Fruit fly (Drosophila melanogaster) whole organism, embryonic: Measurements from ENCODE around the gene tsl.
A peak's percentile ranks its signal among the peaks of the same experiment; 100 is the strongest.

Experiments used
- Atf6 ChIP-seq: fragments of 200-800 bp; sonication (Bioruptor generic); IDR thresholded peaks from 2 replicates; pipeline ENCODE4 v1.3.6; 2022; ENCODE audit warnings: missing biosample characterization, missing genetic modification characterization
- CG10366 ChIP-seq: fragments of 200-800 bp; sonication (Bioruptor generic); IDR thresholded peaks from 2 replicates; pipeline ENCODE4 v1.3.6; 2022; ENCODE audit warnings: missing biosample characterization, missing genetic modification characterization
- CG10959 ChIP-seq: fragments of 200-800 bp; sonication (Bioruptor generic); IDR thresholded peaks from 2 replicates; pipeline ENCODE4 v1.3.6; 2022; ENCODE audit warnings: missing biosample characterization, missing genetic modification characterization
- CG11085 ChIP-seq: fragments of 200-800 bp; sonication (Bioruptor generic); IDR thresholded peaks from 2 replicates; pipeline ENCODE4 v1.3.6; 2022; ENCODE audit warnings: missing biosample characterization, missing genetic modification characterization
- CG11504 ChIP-seq: fragments of 200-800 bp; sonication (Bioruptor generic); optimal IDR thresholded peaks from 3 replicates; lab custom pipeline; 2019; ENCODE audit warnings: missing biosample characterization, mild to moderate bottlenecking, missing genetic modification characterization, moderate library complexity
- CG12104 ChIP-seq: fragments of 200-800 bp; sonication (Bioruptor generic); optimal IDR thresholded peaks from 3 replicates; lab custom pipeline; 2016; ENCODE audit warnings: missing biosample characterization, missing genetic modification characterization
- CG13296 ChIP-seq: fragments of 200-800 bp; sonication (Bioruptor generic); optimal IDR thresholded peaks from 3 replicates; lab custom pipeline; 2018; ENCODE audit warnings: missing biosample characterization, mild to moderate bottlenecking, missing genetic modification characterization
- CG13624 ChIP-seq: fragments of 200-800 bp; sonication (Bioruptor generic); optimal IDR thresholded peaks from 2 replicates; lab custom pipeline; 2016; ENCODE audit warnings: missing biosample characterization, missing genetic modification characterization
- CG13775 ChIP-seq: fragments of 200-800 bp; sonication (Bioruptor generic); optimal IDR thresholded peaks from 3 replicates; lab custom pipeline; 2017; ENCODE audit warnings: missing biosample characterization, mild to moderate bottlenecking, missing genetic modification characterization
- CG17328 ChIP-seq: fragments of 200-800 bp; sonication (Bioruptor generic); IDR thresholded peaks from 2 replicates; pipeline ENCODE4 v1.3.6; 2022; ENCODE audit warnings: missing biosample characterization, missing genetic modification characterization
- CG17361 ChIP-seq: fragments of 200-800 bp; sonication (Bioruptor generic); IDR thresholded peaks from 3 replicates; pipeline ENCODE4 v1.3.6; 2022; ENCODE audit warnings: missing biosample characterization, missing genetic modification characterization
- CG18011 ChIP-seq: fragments of 200-800 bp; sonication (Bioruptor generic); optimal IDR thresholded peaks from 2 replicates; lab custom pipeline; 2017; ENCODE audit warnings: missing biosample characterization, missing genetic modification characterization, mild to moderate bottlenecking, moderate library complexity, missing genotype
- CG2116 ChIP-seq: fragments of 200-800 bp; sonication (Bioruptor generic); optimal IDR thresholded peaks from 3 replicates; lab custom pipeline; 2018; ENCODE audit warnings: missing biosample characterization, mild to moderate bottlenecking, missing genetic modification characterization
- CG30431 ChIP-seq: fragments of 200-800 bp; sonication (Bioruptor generic); optimal IDR thresholded peaks from 2 replicates; lab custom pipeline; 2017; ENCODE audit warnings: missing biosample characterization, missing genetic modification characterization
- CG31441 ChIP-seq: fragments of 200-800 bp; sonication (Bioruptor generic); IDR thresholded peaks from 2 replicates; pipeline ENCODE4 v1.3.6; 2022; ENCODE audit warnings: missing biosample characterization, missing genetic modification characterization
- CG4424 ChIP-seq: fragments of 200-800 bp; sonication (Bioruptor generic); optimal IDR thresholded peaks from 3 replicates; lab custom pipeline; 2016; ENCODE audit warnings: missing biosample characterization, missing genetic modification characterization
- CG4820 ChIP-seq: fragments of 200-800 bp; sonication (Bioruptor generic); optimal IDR thresholded peaks from 3 replicates; lab custom pipeline; 2016; ENCODE audit warnings: missing biosample characterization, missing genetic modification characterization
- CG8089 ChIP-seq: fragments of 200-800 bp; sonication (Bioruptor generic); optimal IDR thresholded peaks from 3 replicates; lab custom pipeline; 2016; ENCODE audit warnings: missing biosample characterization, missing genetic modification characterization
- CG8388 ChIP-seq: fragments of 200-800 bp; sonication (Bioruptor generic); optimal IDR thresholded peaks from 2 replicates; lab custom pipeline; 2019; ENCODE audit warnings: missing biosample characterization, mild to moderate bottlenecking, missing genetic modification characterization, moderate library complexity
- CG8765 ChIP-seq: fragments of 200-800 bp; sonication (Bioruptor generic); IDR thresholded peaks from 2 replicates; pipeline ENCODE4 v1.3.6; 2022; ENCODE audit warnings: missing biosample characterization, missing genetic modification characterization
- Dbx ChIP-seq: fragments of 200-800 bp; sonication (Bioruptor generic); IDR thresholded peaks from 3 replicates; pipeline ENCODE4 v1.3.6; 2022; ENCODE audit warnings: missing biosample characterization, missing genetic modification characterization
- Dip3 ChIP-seq: fragments of 200-800 bp; sonication (Bioruptor generic); optimal IDR thresholded peaks from 3 replicates; lab custom pipeline; 2016; ENCODE audit warnings: missing biosample characterization, missing genetic modification characterization
- Drgx ChIP-seq: fragments of 200-800 bp; sonication (Bioruptor generic); IDR thresholded peaks from 2 replicates; pipeline ENCODE4 v1.3.6; 2022; ENCODE audit warnings: missing biosample characterization, missing genetic modification characterization
- E2f1 ChIP-seq: fragments of 200-800 bp; sonication (Bioruptor generic); IDR thresholded peaks from 2 replicates; pipeline ENCODE4 v1.3.6; 2022; ENCODE audit warnings: missing biosample characterization, missing genetic modification characterization
- Fer3 ChIP-seq: fragments of 200-800 bp; sonication (Bioruptor generic); optimal IDR thresholded peaks from 2 replicates; lab custom pipeline; 2018; ENCODE audit warnings: missing biosample characterization, mild to moderate bottlenecking, missing genetic modification characterization, moderate library complexity
- HLH4C ChIP-seq: fragments of 200-800 bp; sonication (Bioruptor generic); IDR thresholded peaks from 3 replicates; pipeline ENCODE4 v1.3.6; 2022; ENCODE audit warnings: missing biosample characterization, missing genetic modification characterization; ENCODE audit not compliant: partially characterized antibody
- Mrtf ChIP-seq: fragments of 200-800 bp; sonication (Bioruptor generic); IDR thresholded peaks from 3 replicates; pipeline ENCODE4 v1.3.6; 2022; ENCODE audit warnings: missing biosample characterization, missing genetic modification characterization
- Ptx1 ChIP-seq: fragments of 200-800 bp; sonication (Bioruptor generic); IDR thresholded peaks from 2 replicates; pipeline ENCODE4 v1.3.6; 2022; ENCODE audit warnings: missing biosample characterization, missing genetic modification characterization
- caup ChIP-seq: fragments of 200-800 bp; sonication (Bioruptor generic); optimal IDR thresholded peaks from 3 replicates; lab custom pipeline; 2017; ENCODE audit warnings: missing biosample characterization, mild to moderate bottlenecking, missing genetic modification characterization, moderate library complexity; ENCODE audit not compliant: severe bottlenecking
- chif ChIP-seq, 2 experiments: fragments of 200-800 bp; sonication (Bioruptor generic); optimal IDR thresholded peaks; 3 replicates each; lab custom pipeline; 2016; ENCODE audit warnings: missing biosample characterization in 2 of 2, missing genetic modification characterization in 2 of 2
- cwo ChIP-seq: fragments of 200-800 bp; sonication (Bioruptor generic); optimal IDR thresholded peaks from 3 replicates; lab custom pipeline; 2017; ENCODE audit warnings: missing biosample characterization, missing genetic modification characterization, mild to moderate bottlenecking, moderate library complexity, missing genetic modification reagents
- disco-r ChIP-seq: fragments of 200-800 bp; sonication (Bioruptor generic); optimal IDR thresholded peaks from 2 replicates; lab custom pipeline; 2016; ENCODE audit warnings: missing biosample characterization, missing genetic modification characterization
- dm ChIP-seq: fragments of 200-800 bp; sonication (Bioruptor generic); optimal IDR thresholded peaks from 3 replicates; lab custom pipeline; 2016; ENCODE audit warnings: missing biosample characterization, missing genetic modification characterization
- gce ChIP-seq: fragments of 200-800 bp; sonication (Bioruptor generic); IDR thresholded peaks from 3 replicates; pipeline ENCODE4 v1.3.6; 2022; ENCODE audit warnings: missing biosample characterization, missing genetic modification characterization
- hb ChIP-seq: fragments of 200-800 bp; sonication (Bioruptor generic); IDR thresholded peaks from 3 replicates; pipeline ENCODE4 v1.3.6; 2022; ENCODE audit warnings: missing biosample characterization, missing genetic modification characterization; ENCODE audit not compliant: partially characterized antibody
- jigr1 ChIP-seq: fragments of 200-800 bp; sonication (Bioruptor generic); IDR thresholded peaks from 3 replicates; pipeline ENCODE4 v1.3.6; 2022; ENCODE audit warnings: missing biosample characterization, missing genetic modification characterization
- jing ChIP-seq: fragments of 200-800 bp; sonication (Bioruptor generic); optimal IDR thresholded peaks from 2 replicates; lab custom pipeline; 2018; ENCODE audit warnings: missing biosample characterization, mild to moderate bottlenecking, missing genetic modification characterization
- jumu ChIP-seq: fragments of 200-800 bp; sonication (Bioruptor generic); optimal IDR thresholded peaks from 3 replicates; lab custom pipeline; 2016; ENCODE audit warnings: missing biosample characterization, missing genetic modification characterization
- lbe ChIP-seq: fragments of 200-800 bp; sonication (Bioruptor generic); optimal IDR thresholded peaks from 2 replicates; lab custom pipeline; 2016; ENCODE audit warnings: missing biosample characterization, mild to moderate bottlenecking, missing genetic modification characterization
- maf-S ChIP-seq: fragments of 200-800 bp; sonication (Bioruptor generic); optimal IDR thresholded peaks from 2 replicates; lab custom pipeline; 2016; ENCODE audit warnings: missing biosample characterization, missing genetic modification characterization
- mam ChIP-seq: fragments of 200-800 bp; sonication (Bioruptor generic); optimal IDR thresholded peaks from 3 replicates; lab custom pipeline; 2016; ENCODE audit warnings: missing biosample characterization, missing genetic modification characterization
- nerfin-2 ChIP-seq: fragments of 200-800 bp; sonication (Bioruptor generic); IDR thresholded peaks from 2 replicates; pipeline ENCODE4 v1.3.6; 2022; ENCODE audit warnings: missing biosample characterization, missing genetic modification characterization; ENCODE audit not compliant: partially characterized antibody
- nmo ChIP-seq: fragments of 200-800 bp; sonication (Bioruptor generic); optimal IDR thresholded peaks from 2 replicates; lab custom pipeline; 2018; ENCODE audit warnings: missing biosample characterization, mild to moderate bottlenecking, missing genetic modification characterization, moderate library complexity
- onecut ChIP-seq: fragments of 200-800 bp; sonication (Bioruptor generic); IDR thresholded peaks from 2 replicates; pipeline ENCODE4 v1.3.6; 2022; ENCODE audit warnings: missing biosample characterization, missing genetic modification characterization
- pita ChIP-seq: fragments of 200-800 bp; sonication (Bioruptor generic); optimal IDR thresholded peaks from 2 replicates; lab custom pipeline; 2017; ENCODE audit warnings: missing biosample characterization, mild to moderate bottlenecking, missing genetic modification characterization
- pros ChIP-seq: fragments of 200-800 bp; sonication (Bioruptor generic); optimal IDR thresholded peaks from 3 replicates; lab custom pipeline; 2019; ENCODE audit warnings: missing biosample characterization, mild to moderate bottlenecking, missing genetic modification characterization, moderate library complexity
- run ChIP-seq: fragments of 200-800 bp; sonication (Bioruptor generic); optimal IDR thresholded peaks from 3 replicates; lab custom pipeline; 2018; ENCODE audit warnings: missing biosample characterization, mild to moderate bottlenecking, missing genetic modification characterization
- slp2 ChIP-seq: fragments of 200-800 bp; sonication (Bioruptor generic); optimal IDR thresholded peaks from 2 replicates; lab custom pipeline; 2016; ENCODE audit warnings: missing biosample characterization, missing genetic modification characterization
- sob ChIP-seq: fragments of 200-800 bp; sonication (Bioruptor generic); IDR thresholded peaks from 2 replicates; pipeline ENCODE4 v1.3.6; 2022; ENCODE audit warnings: missing biosample characterization, missing genetic modification characterization
- sr ChIP-seq: fragments of 200-800 bp; sonication (Bioruptor generic); IDR thresholded peaks from 3 replicates; pipeline ENCODE4 v1.3.6; 2022; ENCODE audit warnings: missing biosample characterization, missing genetic modification characterization
- tgo ChIP-seq: fragments of 200-800 bp; sonication (Bioruptor generic); IDR thresholded peaks from 3 replicates; pipeline ENCODE4 v1.3.6; 2022; ENCODE audit warnings: missing biosample characterization, missing genetic modification characterization

The tsl gene

dm6 chr3R:21828040-21828526 is 45.7 kb upstream of the tsl start (continued):
- TF ChIP-seq sr (GFP tag; lab: Robert Waterston, UW) (no peak), dm (peak; percentile 47), CG4424 (GFP tag; lab: Kevin White, UChicago) (peak; percentile 71), jigr1 (GFP tag; lab: Robert Waterston, UW) (peak; percentile 67; the same call in 2 of the 3 replicates), HLH4C (peak; percentile 72), lbe (no peak), pita (GFP tag; lab: Kevin White, UChicago) (no peak), CG18011 (no peak), CG13296 (GFP tag; lab: Kevin White, UChicago) (no peak), E2f1 (GFP tag; lab: Robert Waterston, UW) (peak; percentile 40), CG11504 (tag; lab: Kevin White, UChicago) (peak; percentile 71), sob (no peak), CG13775 (GFP tag; lab: Kevin White, UChicago) (peak; percentile 55), Fer3 (tag; lab: Kevin White, UChicago) (peak; percentile 6), gce (peak; percentile 79; the same call in 2 of the 3 replicates), jumu (peak; percentile 79), mam (GFP tag; lab: Kevin White, UChicago) (peak; percentile 35), CG8089 (GFP tag; lab: Kevin White, UChicago) (peak; percentile 77), tgo (GFP tag; lab: Robert Waterston, UW) (peak; percentile 70), CG4820 (peak; percentile 78), Ptx1 (GFP tag; lab: Robert Waterston, UW) (peak; percentile 82), CG17328 (GFP tag; lab: Robert Waterston, UW) (peak; percentile 91), jing (peak; percentile 71), CG12104 (GFP tag; lab: Kevin White, UChicago) (peak; percentile 43), CG11085 (GFP tag; lab: Robert Waterston, UW) (no peak), chif (GFP tag; optimal IDR thresholded peaks at IDR 0.05; lab: Kevin White, UChicago) (peak; percentile 78 to 91), CG10366 (GFP tag; lab: Robert Waterston, UW) (peak; percentile 76), Mrtf (peak; percentile 74; the same call in 2 of the 3 replicates), onecut (peak; percentile 21), caup (no peak), nerfin-2 (GFP tag; lab: Robert Waterston, UW) (peak; percentile 55; the same call in 1 of the 2 replicates), CG2116 (GFP tag; lab: Kevin White, UChicago) (no peak), Dip3 (GFP tag; lab: Kevin White, UChicago) (no peak), nmo (GFP tag; lab: Kevin White, UChicago) (peak; percentile 90), CG31441 (peak; percentile 51; the same call in 1 of the 2 replicates), disco-r (peak; percentile 7), CG30431 (peak; percentile 67), CG17361 (peak; percentile 66), CG10959 (GFP tag; lab: Robert Waterston, UW) (peak; percentile 84), Atf6 (GFP tag; lab: Robert Waterston, UW) (no peak), slp2 (peak; percentile 60), maf-S (GFP tag; lab: Kevin White, UChicago) (no peak), run (tag; lab: Kevin White, UChicago) (no peak), cwo (GFP tag; lab: Kevin White, UChicago) (no peak), CG8765 (peak; percentile 38; the same call in 1 of the 2 replicates), CG8388 (GFP tag; lab: Kevin White, UChicago) (peak; percentile 83), hb (GFP tag; lab: Robert Waterston, UW) (peak; percentile 56; the same call in 1 of the 3 replicates), Drgx (GFP tag; lab: Robert Waterston, UW) (no peak; the same call in 1 of the 2 replicates), pros (GFP tag; lab: Kevin White, UChicago) (no peak), Dbx (GFP tag; lab: Robert Waterston, UW) (no peak), CG13624 (GFP tag; lab: Kevin White, UChicago) (peak; percentile 31)
